Fruit fly (Drosophila melanogaster): Measurements from ENCODE around the gene CG44174.

The CG44174 gene

DNA sequence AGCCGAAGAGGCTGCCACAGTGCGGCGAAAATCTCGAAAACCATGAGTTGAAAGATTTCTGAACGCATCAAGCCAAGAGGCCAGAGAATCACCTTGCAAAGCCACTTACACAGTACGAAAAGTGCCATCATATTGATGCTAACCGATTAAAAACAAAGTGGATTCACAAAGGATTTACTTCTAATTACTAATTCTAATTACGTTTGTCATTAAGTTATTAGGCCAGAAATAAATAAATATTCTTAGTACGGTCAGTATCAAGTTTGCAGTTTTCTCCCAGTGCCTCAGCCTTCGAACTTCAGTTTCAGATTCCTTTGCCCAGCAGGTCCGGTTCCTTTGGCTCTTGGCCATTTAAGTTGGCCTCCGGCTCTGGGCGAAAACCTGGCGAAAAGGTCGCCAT, 16.8 kb upstream of the CG44174 start:
- TF ChIP-seq dac (GFP tag; optimal IDR thresholded peaks at IDR 0.05): no peak
- TF ChIP-seq CG10631 (GFP tag; optimal IDR thresholded peaks at IDR 0.05): peak; percentile 86
- peak; percentile 28 for TF ChIP-seq CG16779 (tag; optimal IDR thresholded peaks at IDR 0.05)
- TF ChIP-seq net (GFP tag; optimal IDR thresholded peaks at IDR 0.05): peak; percentile 75
- peak; percentile 87 for TF ChIP-seq CG8632 (GFP tag; optimal IDR thresholded peaks at IDR 0.05)
- peak; percentile 74 for TF ChIP-seq CG11902 (GFP tag; optimal IDR thresholded peaks at IDR 0.05)
- peak; percentile 87 for TF ChIP-seq achi (GFP tag; optimal IDR thresholded peaks at IDR 0.05)
- TF ChIP-seq CG4318 (GFP tag; optimal IDR thresholded peaks at IDR 0.05): peak; percentile 1
- TF ChIP-seq pdm3 (GFP tag; optimal IDR thresholded peaks at IDR 0.05): peak; percentile 85
- TF ChIP-seq CG32006 (GFP tag; optimal IDR thresholded peaks at IDR 0.05): peak; percentile 60
- TF ChIP-seq dsx (GFP tag; optimal IDR thresholded peaks at IDR 0.05; ENCODE audit: poor library complexity, severe bottlenecking): peak; percentile 81
- TF ChIP-seq vri (GFP tag; optimal IDR thresholded peaks at IDR 0.05): peak; percentile 89
- peak; percentile 79 for TF ChIP-seq CG7368 (GFP tag; optimal IDR thresholded peaks at IDR 0.05)
- TF ChIP-seq Hr39 (GFP tag; optimal IDR thresholded peaks at IDR 0.05): peak; percentile 89
- TF ChIP-seq Blimp-1 (GFP tag; optimal IDR thresholded peaks at IDR 0.05): peak; percentile 28
- peak; percentile 86 for TF ChIP-seq cyc (GFP tag; optimal IDR thresholded peaks at IDR 0.05)
- peak; percentile 79 for TF ChIP-seq Eip75B (GFP tag; optimal IDR thresholded peaks at IDR 0.05)
- TF ChIP-seq CG6808 (GFP tag; optimal IDR thresholded peaks at IDR 0.05): peak; percentile 78
- TF ChIP-seq Met (GFP tag; optimal IDR thresholded peaks at IDR 0.05): peak; percentile 91
- peak; percentile 87 for TF ChIP-seq lz (GFP tag; optimal IDR thresholded peaks at IDR 0.05)
- TF ChIP-seq svp (GFP tag): peak; percentile 95
- TF ChIP-seq Gug (GFP tag; IDR thresholded peaks at IDR 0.05): peak; percentile 30; the same call in 1 of the 2 replicates
- peak; percentile 77 for TF ChIP-seq ss (GFP tag; optimal IDR thresholded peaks at IDR 0.05)
- TF ChIP-seq esn (GFP tag; optimal IDR thresholded peaks at IDR 0.05): peak; percentile 91
- peak; percentile 65 for TF ChIP-seq CG9139 (GFP tag; optimal IDR thresholded peaks at IDR 0.05)
- peak; percentile 72 for TF ChIP-seq Sox15 (GFP tag; optimal IDR thresholded peaks at IDR 0.05)
- peak; percentile 88 for TF ChIP-seq CG31627 (GFP tag; optimal IDR thresholded peaks at IDR 0.05)
- peak; percentile 82 for TF ChIP-seq spab (GFP tag; optimal IDR thresholded peaks at IDR 0.05)
- no peak for TF ChIP-seq CG6854 (GFP tag; optimal IDR thresholded peaks at IDR 0.05)
- TF ChIP-seq OdsH (GFP tag; optimal IDR thresholded peaks at IDR 0.05): peak; percentile 89
- peak; percentile 41 for TF ChIP-seq Eip93F (GFP tag; optimal IDR thresholded peaks at IDR 0.05)
- peak; percentile 24 for TF ChIP-seq Lpt (GFP tag; optimal IDR thresholded peaks at IDR 0.05)
- TF ChIP-seq CG3032 (tag; optimal IDR thresholded peaks at IDR 0.05): peak; percentile 82
- peak; percentile 89 for TF ChIP-seq Smox (GFP tag; optimal IDR thresholded peaks at IDR 0.05)
- TF ChIP-seq CG11762 (GFP tag; optimal IDR thresholded peaks at IDR 0.05; ENCODE audit: insufficient read depth): peak; percentile 82
- TF ChIP-seq Hr4 (GFP tag; optimal IDR thresholded peaks at IDR 0.05): peak; percentile 50
- TF ChIP-seq fd85E (GFP tag; optimal IDR thresholded peaks at IDR 0.05): peak; percentile 33
- peak; percentile 75 for TF ChIP-seq Ets21C (GFP tag; optimal IDR thresholded peaks at IDR 0.05)
- TF ChIP-seq CG8119 (GFP tag; IDR thresholded peaks at IDR 0.05): peak; percentile 63
- TF ChIP-seq fkh (GFP tag; optimal IDR thresholded peaks at IDR 0.05): no peak
- peak; percentile 92 for TF ChIP-seq acj6 (GFP tag; optimal IDR thresholded peaks at IDR 0.05)
- no peak for TF ChIP-seq Hr38 (GFP tag; optimal IDR thresholded peaks at IDR 0.05)
- TF ChIP-seq CG8319 (GFP tag; optimal IDR thresholded peaks at IDR 0.05): peak; percentile 67
- TF ChIP-seq CG6276 (GFP tag; optimal IDR thresholded peaks at IDR 0.05): no peak
- TF ChIP-seq salr (GFP tag; optimal IDR thresholded peaks at IDR 0.05): peak; percentile 52 to 82
- TF ChIP-seq Ets96B (tag; optimal IDR thresholded peaks at IDR 0.05): peak; percentile 90
- peak; percentile 89 for TF ChIP-seq Sox102F (GFP tag; optimal IDR thresholded peaks at IDR 0.05)
- TF ChIP-seq CG10669 (GFP tag; optimal IDR thresholded peaks at IDR 0.05): peak; percentile 84
- TF ChIP-seq CG11294 (GFP tag; IDR thresholded peaks at IDR 0.05): peak; percentile 18; the same call in 1 of the 2 replicates
- TF ChIP-seq eg (GFP tag; IDR thresholded peaks at IDR 0.05): 0 out of 3 replicates have a peak, but pooled peaks have one; percentile 11
- peak; percentile 85 for TF ChIP-seq fd59A (GFP tag; optimal IDR thresholded peaks at IDR 0.05)

Data from whole organism, prepupa.